Worm (Caenorhabditis elegans) whole organism, late embryonic: ENCODE results near the gene T28D9.1.

ENCODE experiments used
- ceh-14 ChIP-seq: sonication (generic microtip); optimal IDR thresholded peaks from 2 replicates; lab custom pipeline; 2016; ENCODE audit warnings: missing genotype, missing genetic modification characterization, missing compliant biosample characterization
- ceh-18 ChIP-seq: sonication (generic microtip); optimal IDR thresholded peaks from 2 replicates; lab custom pipeline; 2016; ENCODE audit warnings: missing genetic modification characterization, missing compliant biosample characterization
- ceh-30 ChIP-seq: fragments of 150-350 bp; optimal IDR thresholded peaks from 2 replicates; lab custom pipeline; 2014; ENCODE audit warnings: missing biosample characterization, missing genetic modification characterization
- fkh-10 ChIP-seq: fragments of 150-350 bp; optimal IDR thresholded peaks from 2 replicates; lab custom pipeline; 2014; ENCODE audit warnings: missing biosample characterization, missing genetic modification reagents, missing genetic modification characterization
- fkh-6 ChIP-seq: sonication (generic microtip); optimal IDR thresholded peaks from 2 replicates; lab custom pipeline; 2016; ENCODE audit warnings: missing genetic modification characterization, missing compliant biosample characterization
- hlh-8 ChIP-seq: sonication (generic microtip); optimal IDR thresholded peaks from 2 replicates; lab custom pipeline; 2016; ENCODE audit warnings: missing genotype, missing genetic modification characterization, missing compliant biosample characterization
- pha-4 ChIP-seq: fragments of 150-350 bp; optimal IDR thresholded peaks from 2 replicates; lab custom pipeline; 2018; ENCODE audit warnings: missing biosample characterization, missing genetic modification reagents, missing genetic modification characterization

DNA sequence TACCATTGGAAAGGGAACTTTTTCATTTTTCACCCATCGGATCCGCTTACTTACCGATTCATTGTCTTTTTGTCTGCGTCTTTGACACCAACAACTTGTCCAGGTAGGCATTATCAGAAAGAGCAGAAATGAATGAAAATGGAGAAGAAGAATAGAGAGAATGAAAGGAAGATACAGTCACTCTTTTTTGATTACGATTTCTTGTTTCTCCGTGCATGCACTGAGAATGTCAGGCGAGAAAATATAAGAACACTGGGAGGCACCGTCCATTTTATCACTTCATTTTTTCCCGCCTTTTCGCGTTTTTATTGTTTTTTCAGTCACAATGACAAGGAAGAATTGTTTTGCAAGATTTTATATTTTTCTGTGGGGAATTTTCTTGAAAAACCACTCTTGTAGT lies 22.9 kb upstream of the T28D9.1 start:
- no peak for TF ChIP-seq fkh-10 (GFP tag; lab: Kevin White, UChicago)
- no peak for TF ChIP-seq hlh-8 (tag; lab: Kevin White, UChicago)
- TF ChIP-seq pha-4 (tag; lab: Kevin White, UChicago): no peak
- TF ChIP-seq ceh-30: no peak
- no peak for TF ChIP-seq fkh-6 (tag; lab: Kevin White, UChicago)
- TF ChIP-seq ceh-14 (tag; lab: Kevin White, UChicago): no peak
- TF ChIP-seq ceh-18 (tag; lab: Kevin White, UChicago): no peak
